Fruit fly (Drosophila melanogaster) whole organism, embryonic: ENCODE data around the gene CG14104.

Experiments
- Bdp1 ChIP-seq: fragments of 200-800 bp; sonication (Bioruptor generic); optimal IDR thresholded peaks from 3 replicates; lab custom pipeline; 2016; ENCODE audit warnings: missing biosample characterization, missing genetic modification characterization
- CG12071 ChIP-seq: fragments of 200-800 bp; sonication (Bioruptor generic); optimal IDR thresholded peaks from 3 replicates; lab custom pipeline; 2018; ENCODE audit warnings: missing biosample characterization, mild to moderate bottlenecking, missing genetic modification characterization
- CG12219 ChIP-seq: fragments of 200-800 bp; sonication (Bioruptor generic); optimal IDR thresholded peaks from 3 replicates; lab custom pipeline; 2018; ENCODE audit warnings: missing biosample characterization, mild to moderate bottlenecking, missing genetic modification characterization
- CG15011 ChIP-seq: fragments of 200-800 bp; sonication (Bioruptor generic); optimal IDR thresholded peaks from 3 replicates; lab custom pipeline; 2018; ENCODE audit warnings: missing biosample characterization, mild to moderate bottlenecking, missing genetic modification characterization
- CG15479 ChIP-seq: fragments of 200-800 bp; sonication (Bioruptor generic); optimal IDR thresholded peaks from 3 replicates; lab custom pipeline; 2019; ENCODE audit warnings: missing biosample characterization, mild to moderate bottlenecking, missing genetic modification characterization, moderate library complexity
- CG17802 ChIP-seq: fragments of 200-800 bp; sonication (Bioruptor generic); optimal IDR thresholded peaks from 2 replicates; lab custom pipeline; 2018; ENCODE audit warnings: missing biosample characterization, mild to moderate bottlenecking, missing genetic modification characterization, moderate library complexity
- CG18476 ChIP-seq: fragments of 200-800 bp; sonication (Bioruptor generic); optimal IDR thresholded peaks from 2 replicates; lab custom pipeline; 2016; ENCODE audit warnings: missing biosample characterization, mild to moderate bottlenecking, missing genetic modification characterization
- CG2120 ChIP-seq: fragments of 200-800 bp; sonication (Bioruptor generic); optimal IDR thresholded peaks from 3 replicates; lab custom pipeline; 2016; ENCODE audit warnings: missing biosample characterization, missing genetic modification characterization
- CG2202 ChIP-seq: fragments of 200-800 bp; sonication (Bioruptor generic); optimal IDR thresholded peaks from 2 replicates; lab custom pipeline; 2018; ENCODE audit warnings: missing biosample characterization, mild to moderate bottlenecking, missing genetic modification characterization
- CG2712 ChIP-seq: fragments of 200-800 bp; optimal IDR thresholded peaks from 3 replicates; lab custom pipeline; 2019; ENCODE audit warnings: missing biosample characterization, mild to moderate bottlenecking, missing genetic modification characterization, moderate library complexity
- CG33213 ChIP-seq: fragments of 200-800 bp; sonication (Bioruptor generic); optimal IDR thresholded peaks from 3 replicates; lab custom pipeline; 2016; ENCODE audit warnings: missing biosample characterization, missing genetic modification characterization
- CG3838 ChIP-seq: fragments of 200-800 bp; sonication (Bioruptor generic); optimal IDR thresholded peaks from 3 replicates; lab custom pipeline; 2016; ENCODE audit warnings: missing biosample characterization, missing genetic modification characterization
- CG5180 ChIP-seq: fragments of 200-800 bp; sonication (Bioruptor generic); optimal IDR thresholded peaks from 3 replicates; lab custom pipeline; 2017; ENCODE audit warnings: missing biosample characterization, missing genetic modification characterization, mild to moderate bottlenecking, moderate library complexity, missing genetic modification reagents
- CG6254 ChIP-seq: fragments of 200-800 bp; sonication (Bioruptor generic); optimal IDR thresholded peaks from 3 replicates; lab custom pipeline; 2017; ENCODE audit warnings: mild to moderate bottlenecking, missing biosample characterization, missing genetic modification reagents, missing genetic modification characterization
- CG7271 ChIP-seq: fragments of 200-800 bp; sonication (Bioruptor generic); optimal IDR thresholded peaks from 2 replicates; lab custom pipeline; 2018; ENCODE audit warnings: missing biosample characterization, mild to moderate bottlenecking, missing genetic modification characterization, moderate library complexity
- CG8359 ChIP-seq: fragments of 200-800 bp; sonication (Bioruptor generic); optimal IDR thresholded peaks from 2 replicates; lab custom pipeline; 2017; ENCODE audit warnings: missing biosample characterization, mild to moderate bottlenecking, missing genetic modification characterization, borderline replicate concordance
- CG8924 ChIP-seq: fragments of 200-800 bp; optimal IDR thresholded peaks from 3 replicates; lab custom pipeline; 2019; ENCODE audit warnings: missing biosample characterization, mild to moderate bottlenecking, missing genetic modification characterization, moderate library complexity
- Camta ChIP-seq: fragments of 200-800 bp; sonication (Bioruptor generic); optimal IDR thresholded peaks from 2 replicates; lab custom pipeline; 2016; ENCODE audit warnings: missing biosample characterization, missing genetic modification characterization
- CrebB ChIP-seq: fragments of 200-800 bp; sonication (Bioruptor generic); optimal IDR thresholded peaks from 3 replicates; lab custom pipeline; 2018; ENCODE audit warnings: missing biosample characterization, mild to moderate bottlenecking, missing genetic modification characterization
- E2f1 ChIP-seq: fragments of 200-800 bp; sonication (Bioruptor generic); IDR thresholded peaks from 2 replicates; pipeline ENCODE4 v1.3.6; 2022; ENCODE audit warnings: missing biosample characterization, missing genetic modification characterization
- Fer2 ChIP-seq: fragments of 200-800 bp; sonication (Bioruptor generic); optimal IDR thresholded peaks from 2 replicates; lab custom pipeline; 2018; ENCODE audit warnings: missing biosample characterization, mild to moderate bottlenecking, missing genetic modification characterization, moderate library complexity
- H2.0 ChIP-seq: fragments of 200-800 bp; sonication (Bioruptor generic); IDR thresholded peaks from 2 replicates; pipeline ENCODE4 v1.3.6; 2022; ENCODE audit warnings: missing biosample characterization, missing genetic modification characterization
- Lim3 ChIP-seq: fragments of 200-800 bp; sonication (Bioruptor generic); IDR thresholded peaks from 2 replicates; pipeline ENCODE4 v1.3.6; 2022; ENCODE audit warnings: missing biosample characterization, missing genetic modification characterization
- MBD-R2 ChIP-seq: fragments of 200-800 bp; sonication (Bioruptor generic); IDR thresholded peaks from 2 replicates; pipeline ENCODE4 v1.3.6; 2022; ENCODE audit warnings: missing biosample characterization, missing genetic modification characterization
- Mad ChIP-seq: fragments of 200-800 bp; sonication (Bioruptor generic); optimal IDR thresholded peaks from 2 replicates; lab custom pipeline; 2016; ENCODE audit warnings: missing biosample characterization, missing genetic modification characterization
- Mrtf ChIP-seq: fragments of 200-800 bp; sonication (Bioruptor generic); IDR thresholded peaks from 3 replicates; pipeline ENCODE4 v1.3.6; 2022; ENCODE audit warnings: missing biosample characterization, missing genetic modification characterization
- Ssrp ChIP-seq: fragments of 200-800 bp; sonication (Bioruptor generic); optimal IDR thresholded peaks from 2 replicates; lab custom pipeline; 2018; ENCODE audit warnings: missing biosample characterization, mild to moderate bottlenecking, missing genetic modification characterization, moderate library complexity
- Xrp1 ChIP-seq: fragments of 200-800 bp; sonication (Bioruptor generic); IDR thresholded peaks from 2 replicates; pipeline ENCODE4 v1.3.6; 2022; ENCODE audit warnings: missing biosample characterization, missing genetic modification characterization
- bab2 ChIP-seq: fragments of 200-800 bp; sonication (Bioruptor generic); optimal IDR thresholded peaks from 2 replicates; lab custom pipeline; 2016; ENCODE audit warnings: missing biosample characterization, missing genetic modification characterization
- caup ChIP-seq: fragments of 200-800 bp; sonication (Bioruptor generic); optimal IDR thresholded peaks from 3 replicates; lab custom pipeline; 2017; ENCODE audit warnings: missing biosample characterization, mild to moderate bottlenecking, missing genetic modification characterization, moderate library complexity; ENCODE audit not compliant: severe bottlenecking
- cg ChIP-seq: fragments of 200-800 bp; sonication (Bioruptor generic); optimal IDR thresholded peaks from 3 replicates; lab custom pipeline; 2019; ENCODE audit warnings: missing biosample characterization, mild to moderate bottlenecking, missing genetic modification characterization, moderate library complexity
- chif ChIP-seq, 2 experiments: fragments of 200-800 bp; sonication (Bioruptor generic); optimal IDR thresholded peaks; 3 replicates each; lab custom pipeline; 2016; ENCODE audit warnings: missing biosample characterization in 2 of 2, missing genetic modification characterization in 2 of 2
- danr ChIP-seq: fragments of 200-800 bp; sonication (Bioruptor generic); IDR thresholded peaks from 2 replicates; pipeline ENCODE4 v1.3.6; 2022; ENCODE audit warnings: missing biosample characterization, missing genetic modification characterization
- dmrt11E ChIP-seq: fragments of 200-800 bp; sonication (Bioruptor generic); optimal IDR thresholded peaks from 3 replicates; lab custom pipeline; 2018; ENCODE audit warnings: missing biosample characterization, mild to moderate bottlenecking, missing genetic modification characterization, moderate library complexity
- exex ChIP-seq: fragments of 200-800 bp; sonication (Bioruptor generic); optimal IDR thresholded peaks from 4 replicates; lab custom pipeline; 2018; ENCODE audit warnings: missing biosample characterization, mild to moderate bottlenecking, missing genetic modification characterization, moderate library complexity
- hbn ChIP-seq: fragments of 200-800 bp; sonication (Bioruptor generic); IDR thresholded peaks from 2 replicates; pipeline ENCODE4 v1.3.6; 2022; ENCODE audit warnings: missing biosample characterization, missing genetic modification characterization; ENCODE audit not compliant: partially characterized antibody
- klu ChIP-seq: fragments of 200-800 bp; sonication (Bioruptor generic); IDR thresholded peaks from 2 replicates; pipeline ENCODE4 v1.3.6; 2022; ENCODE audit warnings: missing biosample characterization, missing genetic modification characterization
- lov ChIP-seq, 2 experiments: fragments of 200-800 bp in 1 of 2; fragments of >200 bp in 1 of 2; sonication (Bioruptor generic) in 1 of 2; IDR thresholded peaks in 1 of 2; optimal IDR thresholded peaks in 1 of 2; 2 replicates in 1 of 2; 3 replicates in 1 of 2; pipeline versions ENCODE4 v1.3.6 to Lab custom; 2017 to 2022; ENCODE audit warnings: missing biosample characterization in 1 of 2, missing genetic modification characterization in 1 of 2
- luna ChIP-seq: fragments of 200-800 bp; sonication (Bioruptor generic); optimal IDR thresholded peaks from 2 replicates; lab custom pipeline; 2016; ENCODE audit warnings: missing biosample characterization, missing genetic modification characterization
- run ChIP-seq: fragments of 200-800 bp; sonication (Bioruptor generic); optimal IDR thresholded peaks from 3 replicates; lab custom pipeline; 2018; ENCODE audit warnings: missing biosample characterization, mild to moderate bottlenecking, missing genetic modification characterization
- sens ChIP-seq: fragments of 200-800 bp; sonication (Bioruptor generic); peaks from one replicate; lab custom pipeline; 2016; ENCODE audit warnings: missing biosample characterization, missing genetic modification characterization
- sr ChIP-seq: fragments of 200-800 bp; sonication (Bioruptor generic); IDR thresholded peaks from 3 replicates; pipeline ENCODE4 v1.3.6; 2022; ENCODE audit warnings: missing biosample characterization, missing genetic modification characterization
- stc ChIP-seq: fragments of 200-800 bp; sonication (Bioruptor generic); IDR thresholded peaks from 2 replicates; pipeline ENCODE4 v1.3.6; 2022; ENCODE audit warnings: missing biosample characterization, missing genetic modification characterization
- trem ChIP-seq: fragments of 200-800 bp; optimal IDR thresholded peaks from 3 replicates; lab custom pipeline; 2019; ENCODE audit warnings: missing biosample characterization, mild to moderate bottlenecking, missing genetic modification characterization, moderate library complexity
- trh ChIP-seq: fragments of 200-800 bp; sonication (Bioruptor generic); optimal IDR thresholded peaks from 2 replicates; lab custom pipeline; 2016; ENCODE audit warnings: missing biosample characterization, missing genetic modification characterization
- unpg ChIP-seq: fragments of 200-800 bp; sonication (Bioruptor generic); optimal IDR thresholded peaks from 3 replicates; lab custom pipeline; 2018; ENCODE audit warnings: missing biosample characterization, mild to moderate bottlenecking, missing genetic modification characterization, moderate library complexity
- zen ChIP-seq: fragments of 200-800 bp; sonication (Bioruptor generic); optimal IDR thresholded peaks from 3 replicates; lab custom pipeline; 2018; ENCODE audit warnings: missing biosample characterization, mild to moderate bottlenecking, missing genetic modification characterization, moderate library complexity
- zen2 ChIP-seq: fragments of 200-800 bp; sonication (Bioruptor generic); IDR thresholded peaks from 3 replicates; pipeline ENCODE4 v1.3.6; 2022; ENCODE audit warnings: missing biosample characterization, missing genetic modification characterization; ENCODE audit not compliant: partially characterized antibody

The CG14104 gene

DNA sequence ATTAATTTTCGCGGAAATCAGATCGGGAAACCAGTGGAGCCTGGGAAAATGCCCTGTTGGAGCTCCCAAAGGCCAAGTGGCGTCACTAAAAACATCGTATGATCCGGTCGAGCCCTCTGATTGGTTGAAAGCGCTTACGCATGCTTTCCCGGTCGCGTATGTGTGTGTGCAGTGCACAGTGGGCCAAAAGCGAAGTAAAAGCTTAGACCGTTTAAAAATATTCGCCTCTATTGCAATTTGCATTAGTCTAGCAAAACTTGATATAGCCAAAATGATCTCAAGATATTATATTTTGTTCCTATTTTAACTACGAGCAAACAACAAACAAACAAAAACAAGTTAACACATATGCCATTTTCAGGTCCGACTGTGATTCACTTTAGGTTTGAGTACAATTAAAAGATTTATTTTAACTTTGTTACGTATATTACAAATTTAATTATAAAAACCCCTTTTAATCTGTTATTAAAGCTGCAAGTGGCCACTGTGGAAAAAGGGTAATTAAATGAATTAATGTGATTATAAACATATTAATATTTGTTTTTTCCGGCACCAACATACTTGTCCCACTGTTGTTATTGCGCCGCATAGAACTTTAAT is 12.7 kb downstream of the CG14104 start (continued):
- TF ChIP-seq unpg (GFP tag; lab: Kevin White, UChicago) (peak; percentile 70), CG15479 (no peak), chif (GFP tag; optimal IDR thresholded peaks at IDR 0.05; lab: Kevin White, UChicago) (peak; percentile 69 to 74), Fer2 (tag; lab: Kevin White, UChicago) (peak; percentile 49), Mad (GFP tag; lab: Kevin White, UChicago) (peak; percentile 78), danr (no peak), zen (tag; lab: Kevin White, UChicago) (peak; percentile 39), CG2202 (tag; lab: Kevin White, UChicago) (peak; percentile 53), luna (GFP tag; lab: Kevin White, UChicago) (no peak), CG7271 (tag; lab: Kevin White, UChicago) (no peak), trem (tag; lab: Kevin White, UChicago) (peak; percentile 74), run (tag; lab: Kevin White, UChicago) (peak; percentile 73), CG12219 (GFP tag; lab: Kevin White, UChicago) (peak; percentile 81), lov (optimal IDR thresholded peaks at IDR 0.05; lab: Kevin White, UChicago) (no peak), lov (GFP tag; IDR thresholded peaks at IDR 0.05; lab: Robert Waterston, UW) (peak; percentile 84; the same call in 2 of the 3 replicates), caup (GFP tag; lab: Kevin White, UChicago) (peak; percentile 91), stc (GFP tag; lab: Robert Waterston, UW) (peak; percentile 64), zen2 (GFP tag; lab: Robert Waterston, UW) (no peak; the same call in 2 of the 3 replicates), hbn (GFP tag; lab: Robert Waterston, UW) (no peak), H2.0 (GFP tag; lab: Robert Waterston, UW) (peak; percentile 36; the same call in 1 of the 2 replicates), sr (GFP tag; lab: Robert Waterston, UW) (peak; percentile 19; the same call in 1 of the 3 replicates), CG18476 (GFP tag; lab: Kevin White, UChicago) (peak; percentile 84), CG3838 (GFP tag; lab: Kevin White, UChicago) (peak; percentile 51), CG12071 (GFP tag; lab: Kevin White, UChicago) (peak; percentile 70), CG17802 (tag; lab: Kevin White, UChicago) (peak; percentile 44), Lim3 (GFP tag; lab: Robert Waterston, UW) (no peak), Mrtf (peak; percentile 46; the same call in 1 of the 3 replicates), exex (tag; lab: Kevin White, UChicago) (peak; percentile 68), dmrt11E (peak; percentile 66), CG15011 (peak; percentile 88), klu (GFP tag; lab: Robert Waterston, UW) (peak; percentile 56; the same call in 1 of the 2 replicates), MBD-R2 (GFP tag; lab: Robert Waterston, UW) (peak; percentile 45), Camta (GFP tag; lab: Kevin White, UChicago) (peak; percentile 76), CG8359 (peak; percentile 36), CG6254 (peak; percentile 78), trh (GFP tag; lab: Kevin White, UChicago) (peak; percentile 28), CG33213 (GFP tag; lab: Kevin White, UChicago) (peak; percentile 45), CG5180 (peak; percentile 84), bab2 (GFP tag; lab: Kevin White, UChicago) (peak; percentile 70), CG2712 (peak; percentile 88), CG8924 (peak; percentile 86), Xrp1 (GFP tag; lab: Robert Waterston, UW) (peak; percentile 82), CrebB (peak; percentile 65), Ssrp (tag; lab: Kevin White, UChicago) (peak; percentile 83), cg (GFP tag; lab: Kevin White, UChicago) (peak; percentile 87), Bdp1 (GFP tag; lab: Kevin White, UChicago) (peak; percentile 59), CG2120 (GFP tag; lab: Kevin White, UChicago) (peak; percentile 90), E2f1 (peak; percentile 68), sens (GFP tag; lab: Kevin White, UChicago) (peak; percentile 97)
